Worm (Caenorhabditis elegans): ENCODE measurements around the gene Y37A1B.4.

DNA sequence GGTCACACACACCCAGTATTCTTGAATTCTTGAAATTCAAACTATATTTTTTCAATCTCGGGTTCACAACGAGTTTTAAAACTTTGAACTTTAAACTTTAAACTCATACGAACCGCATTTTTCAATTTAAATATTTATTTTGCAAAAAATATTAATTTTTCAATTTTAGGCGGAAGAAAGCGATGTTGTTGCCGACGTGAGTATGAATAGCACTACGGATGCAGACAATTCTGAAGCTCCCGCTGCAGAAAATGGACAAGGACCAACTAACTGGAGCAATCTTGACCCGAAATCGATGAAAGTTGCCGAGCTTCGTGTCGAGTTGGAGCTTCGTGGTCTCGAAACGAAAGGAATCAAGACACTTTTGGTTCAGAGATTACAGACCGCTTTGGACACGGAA is 13.9 kb upstream of the Y37A1B.4 start:
- TF ChIP-seq flt-1 (GFP tag; IDR thresholded peaks at IDR 0.05) (no peak), ama-1 (optimal IDR thresholded peaks at IDR 0.05) (no peak), scrt-1 (GFP tag; IDR thresholded peaks at IDR 0.05) (no peak), tra-4 (tag; optimal IDR thresholded peaks at IDR 0.05) (no peak), tbx-11 (GFP tag; IDR thresholded peaks at IDR 0.05) (no peak), hmbx-1 (tag; optimal IDR thresholded peaks at IDR 0.05) (no peak), sea-1 (GFP tag; conservative IDR thresholded peaks at IDR 0.05) (no peak), aly-1 (tag; optimal IDR thresholded peaks at IDR 0.05) (no peak), ets-7 (tag; optimal IDR thresholded peaks at IDR 0.05) (no peak), B0310.2 (tag; optimal IDR thresholded peaks at IDR 0.05) (no peak), tbx-37 (GFP tag; conservative IDR thresholded peaks at IDR 0.05) (no peak), ceh-13 (GFP tag; optimal IDR thresholded peaks at IDR 0.05) (no peak)
